Worm (Caenorhabditis elegans) whole organism, late embryonic: Measurements from ENCODE around the gene C26E6.12.

Experiments
- ama-1 ChIP-seq: fragments of 150-350 bp; optimal IDR thresholded peaks from 2 replicates; lab custom pipeline; 2014
- ceh-22 ChIP-seq: sonication (generic microtip); optimal IDR thresholded peaks from 2 replicates; lab custom pipeline; 2017; ENCODE audit warnings: missing biosample characterization, missing genetic modification characterization
- ceh-31 ChIP-seq: sonication (generic microtip); optimal IDR thresholded peaks from 2 replicates; lab custom pipeline; 2016; ENCODE audit warnings: missing genetic modification characterization, missing compliant biosample characterization
- fkh-10 ChIP-seq: fragments of 150-350 bp; optimal IDR thresholded peaks from 2 replicates; lab custom pipeline; 2014; ENCODE audit warnings: missing biosample characterization, missing genetic modification reagents, missing genetic modification characterization
- nhr-11 ChIP-seq: fragments of 150-350 bp; optimal IDR thresholded peaks from 2 replicates; lab custom pipeline; 2014; ENCODE audit warnings: missing biosample characterization, missing genetic modification characterization
- pqm-1 ChIP-seq: sonication (generic microtip); optimal IDR thresholded peaks from 2 replicates; lab custom pipeline; 2016; ENCODE audit warnings: missing genetic modification characterization, missing compliant biosample characterization
- unc-55 ChIP-seq: sonication (generic microtip); optimal IDR thresholded peaks from 2 replicates; lab custom pipeline; 2017; ENCODE audit warnings: missing biosample characterization, missing genetic modification reagents, missing genetic modification characterization

- TF ChIP-seq ceh-22 (tag; lab: Kevin White, UChicago) (no peak), ama-1 (lab: Kevin White, UChicago) (no peak), pqm-1 (tag; lab: Kevin White, UChicago) (no peak), ceh-31 (tag; lab: Kevin White, UChicago) (peak; percentile 85), unc-55 (GFP tag; lab: Kevin White, UChicago) (peak; percentile 30), nhr-11 (tag; lab: Kevin White, UChicago) (no peak), fkh-10 (GFP tag; lab: Kevin White, UChicago) (no peak)
Observed at ce11 chrIII:4912317-4912716, 19.7 kb downstream of the C26E6.12 start, which contains the start of the genes F26F4.9 and cee-1.
